Fruit fly (Drosophila melanogaster) whole organism, prepupa: Measurements from ENCODE around the gene Oseg1.

Experiments
- Blimp-1 ChIP-seq: fragments of 200-800 bp; sonication (Bioruptor generic); optimal IDR thresholded peaks from 3 replicates; lab custom pipeline; 2017; ENCODE audit warnings: missing biosample characterization, missing genetic modification characterization, mild to moderate bottlenecking, moderate library complexity, missing genetic modification reagents
- CG10631 ChIP-seq: fragments of 200-800 bp; sonication (Bioruptor generic); optimal IDR thresholded peaks from 2 replicates; lab custom pipeline; 2016; ENCODE audit warnings: missing biosample characterization, missing genetic modification characterization
- CG11294 ChIP-seq: fragments of 200-800 bp; sonication (Bioruptor generic); IDR thresholded peaks from 2 replicates; pipeline ENCODE4 v1.3.6; 2022; ENCODE audit warnings: missing biosample characterization, missing genetic modification characterization
- CG1621 ChIP-seq: fragments of 200-800 bp; sonication (Bioruptor generic); optimal IDR thresholded peaks from 3 replicates; lab custom pipeline; 2018; ENCODE audit warnings: missing biosample characterization, mild to moderate bottlenecking, missing genetic modification characterization
- CG6276 ChIP-seq: fragments of 200-800 bp; sonication (Bioruptor generic); optimal IDR thresholded peaks from 2 replicates; lab custom pipeline; 2017; ENCODE audit warnings: missing biosample characterization, mild to moderate bottlenecking, missing genetic modification characterization
- CG9139 ChIP-seq: fragments of 200-800 bp; sonication (Bioruptor generic); optimal IDR thresholded peaks from 3 replicates; lab custom pipeline; 2017; ENCODE audit warnings: missing biosample characterization, mild to moderate bottlenecking, missing genetic modification characterization
- Eip75B ChIP-seq: fragments of 200-800 bp; sonication (Bioruptor generic); optimal IDR thresholded peaks from 3 replicates; lab custom pipeline; 2016; ENCODE audit warnings: missing biosample characterization, missing genetic modification characterization
- Eip78C ChIP-seq: fragments of 200-800 bp; sonication (Bioruptor generic); peaks from one replicate; lab custom pipeline; 2016; ENCODE audit warnings: missing biosample characterization, missing genetic modification characterization
- Gug ChIP-seq: fragments of 200-800 bp; sonication (Bioruptor generic); IDR thresholded peaks from 2 replicates; pipeline ENCODE4 v1.3.6; 2022; ENCODE audit warnings: missing biosample characterization, missing genetic modification characterization
- OdsH ChIP-seq: fragments of 200-800 bp; sonication (Bioruptor generic); optimal IDR thresholded peaks from 3 replicates; lab custom pipeline; 2016; ENCODE audit warnings: missing biosample characterization, missing genetic modification characterization
- Sox14 ChIP-seq: fragments of 200-800 bp; sonication (Bioruptor generic); optimal IDR thresholded peaks from 3 replicates; lab custom pipeline; 2016; ENCODE audit warnings: missing biosample characterization, missing genetic modification characterization
- cyc ChIP-seq: fragments of 200-800 bp; sonication (Bioruptor generic); optimal IDR thresholded peaks from 3 replicates; lab custom pipeline; 2016; ENCODE audit warnings: missing biosample characterization, missing genetic modification characterization
- dac ChIP-seq: fragments of 200-800 bp; sonication (Bioruptor generic); optimal IDR thresholded peaks from 2 replicates; lab custom pipeline; 2017; ENCODE audit warnings: missing biosample characterization, mild to moderate bottlenecking, missing genetic modification characterization
- eg ChIP-seq: fragments of 200-800 bp; sonication (Bioruptor generic); IDR thresholded peaks from 3 replicates; pipeline ENCODE4 v1.3.6; 2022; ENCODE audit warnings: missing biosample characterization, missing genetic modification characterization
- fd85E ChIP-seq: fragments of 200-800 bp; sonication (Bioruptor generic); optimal IDR thresholded peaks from 3 replicates; lab custom pipeline; 2016; ENCODE audit warnings: missing biosample characterization, missing genetic modification characterization
- spab ChIP-seq: fragments of 200-800 bp; sonication (Bioruptor generic); optimal IDR thresholded peaks from 2 replicates; lab custom pipeline; 2017; ENCODE audit warnings: missing biosample characterization, mild to moderate bottlenecking, missing genetic modification characterization, missing genetic modification reagents
- ss ChIP-seq, 2 experiments: fragments of 200-800 bp; sonication (Bioruptor generic); optimal IDR thresholded peaks; 2 replicates in 1 of 2; 3 replicates in 1 of 2; lab custom pipeline; 2017 to 2018; ENCODE audit warnings: mild to moderate bottlenecking in 2 of 2, missing biosample characterization in 2 of 2, missing genetic modification characterization in 2 of 2, moderate library complexity in 1 of 2
- vri ChIP-seq: fragments of 200-800 bp; sonication (Bioruptor generic); optimal IDR thresholded peaks from 3 replicates; lab custom pipeline; 2016; ENCODE audit warnings: missing biosample characterization, mild to moderate bottlenecking, missing genetic modification characterization

Gene Oseg1

DNA sequence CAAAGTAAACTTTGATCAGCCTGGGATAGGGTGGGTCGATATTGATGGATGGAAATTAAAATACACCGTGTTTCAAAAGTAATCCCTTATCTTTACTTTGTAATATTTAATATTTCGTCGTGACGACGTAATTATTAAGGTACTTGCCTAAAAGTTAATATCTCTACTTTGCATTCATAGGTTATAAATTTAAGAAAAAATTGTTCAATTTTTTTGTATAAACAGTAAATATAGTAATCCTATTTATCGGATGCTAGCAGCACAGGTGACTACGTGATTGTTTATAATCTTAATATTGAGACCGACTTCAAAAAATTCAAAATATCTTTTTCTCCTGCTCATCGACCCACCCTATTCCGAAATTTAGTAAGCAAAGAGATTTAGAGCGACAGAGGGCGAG, 54.5 kb downstream of the Oseg1 start (continued):
- no peak for TF ChIP-seq CG9139 (GFP tag; lab: Kevin White, UChicago)
- TF ChIP-seq CG6276 (GFP tag; lab: Kevin White, UChicago), result no peak
- TF ChIP-seq spab (GFP tag; lab: Kevin White, UChicago), result peak; percentile 48
- TF ChIP-seq ss (GFP tag; optimal IDR thresholded peaks at IDR 0.05; lab: Kevin White, UChicago), result no peak
- TF ChIP-seq cyc, result peak; percentile 36
- TF ChIP-seq Eip78C (GFP tag; lab: Kevin White, UChicago), result no peak
- no peak for TF ChIP-seq vri (GFP tag; lab: Kevin White, UChicago)
- no peak for TF ChIP-seq OdsH
- TF ChIP-seq CG1621, result no peak
- no peak for TF ChIP-seq Gug
- TF ChIP-seq fd85E (GFP tag; lab: Kevin White, UChicago), result no peak
- TF ChIP-seq CG11294, result no peak
- TF ChIP-seq Blimp-1 (GFP tag; lab: Kevin White, UChicago), result no peak
- no peak for TF ChIP-seq dac (GFP tag; lab: Kevin White, UChicago)
- TF ChIP-seq Eip75B (GFP tag; lab: Kevin White, UChicago), result no peak
- TF ChIP-seq eg (GFP tag; lab: Robert Waterston, UW), result peak; percentile 52; the same call in 1 of the 3 replicates
- TF ChIP-seq Sox14 (GFP tag; lab: Kevin White, UChicago), result no peak
- no peak for TF ChIP-seq CG10631 (GFP tag; lab: Kevin White, UChicago)
- TF ChIP-seq, all 60 proteins: peak for 17
